Fruit fly (Drosophila melanogaster) whole organism, embryonic: ENCODE measurements around the gene grass.

Experiments
- Awh ChIP-seq: fragments of 200-800 bp; sonication (Bioruptor generic); IDR thresholded peaks from 2 replicates; pipeline ENCODE4, ENCODE4 v1.3.6; 2022; ENCODE audit warnings: missing biosample characterization, missing genetic modification characterization
- B-H1 ChIP-seq: fragments of 200-800 bp; sonication (Bioruptor generic); IDR thresholded peaks from 3 replicates; pipeline ENCODE4 v1.3.6; 2022; ENCODE audit warnings: missing biosample characterization, missing genetic modification characterization
- CG10321 ChIP-seq: fragments of 200-800 bp; sonication (Bioruptor generic); IDR thresholded peaks from 2 replicates; pipeline ENCODE4 v1.3.6; 2022; ENCODE audit warnings: missing biosample characterization, missing genetic modification characterization
- CG10979 ChIP-seq: fragments of 200-800 bp; sonication (Bioruptor generic); optimal IDR thresholded peaks from 2 replicates; lab custom pipeline; 2018; ENCODE audit warnings: missing biosample characterization, mild to moderate bottlenecking, missing genetic modification characterization, moderate library complexity
- CG11093 ChIP-seq: fragments of 200-800 bp; sonication (Bioruptor generic); IDR thresholded peaks from 3 replicates; pipeline ENCODE4 v1.3.6; 2022; ENCODE audit warnings: missing biosample characterization, missing genetic modification characterization
- CG11560 ChIP-seq: fragments of 200-800 bp; sonication (Bioruptor generic); IDR thresholded peaks from 3 replicates; pipeline ENCODE4 v1.3.6; 2022; ENCODE audit warnings: missing biosample characterization, missing genetic modification characterization
- CG12769 ChIP-seq: fragments of 200-800 bp; sonication (Bioruptor generic); optimal IDR thresholded peaks from 2 replicates; lab custom pipeline; 2019; ENCODE audit warnings: missing biosample characterization, mild to moderate bottlenecking, missing genetic modification characterization, moderate library complexity
- CG13894 ChIP-seq: fragments of 200-800 bp; sonication (Bioruptor generic); optimal IDR thresholded peaks from 3 replicates; lab custom pipeline; 2018; ENCODE audit warnings: missing biosample characterization, mild to moderate bottlenecking, missing genetic modification characterization, moderate library complexity
- CG17328 ChIP-seq: fragments of 200-800 bp; sonication (Bioruptor generic); IDR thresholded peaks from 2 replicates; pipeline ENCODE4 v1.3.6; 2022; ENCODE audit warnings: missing biosample characterization, missing genetic modification characterization
- CG18011 ChIP-seq: fragments of 200-800 bp; sonication (Bioruptor generic); optimal IDR thresholded peaks from 2 replicates; lab custom pipeline; 2017; ENCODE audit warnings: missing biosample characterization, missing genetic modification characterization, mild to moderate bottlenecking, moderate library complexity, missing genotype
- CG18764 ChIP-seq: fragments of 200-800 bp; sonication (Bioruptor generic); optimal IDR thresholded peaks from 3 replicates; lab custom pipeline; 2016; ENCODE audit warnings: missing biosample characterization, missing genetic modification characterization
- CG2199 ChIP-seq: fragments of 200-800 bp; sonication (Bioruptor generic); IDR thresholded peaks from 3 replicates; pipeline ENCODE4 v1.3.6; 2022; ENCODE audit warnings: missing biosample characterization, missing genetic modification characterization
- CG3726 ChIP-seq: fragments of 200-800 bp; sonication (Bioruptor generic); IDR thresholded peaks from 3 replicates; pipeline ENCODE4, ENCODE4 v1.3.6; 2022; ENCODE audit warnings: missing biosample characterization, missing genetic modification characterization
- CG3995 ChIP-seq: fragments of 200-800 bp; sonication (Bioruptor generic); optimal IDR thresholded peaks from 3 replicates; lab custom pipeline; 2016; ENCODE audit warnings: missing biosample characterization, missing genetic modification characterization
- CG4328 ChIP-seq: fragments of 200-800 bp; sonication (Bioruptor generic); optimal IDR thresholded peaks from 3 replicates; lab custom pipeline; 2017; ENCODE audit warnings: missing biosample characterization, missing genetic modification reagents, missing genetic modification characterization
- CG4854 ChIP-seq: fragments of 200-800 bp; sonication (Bioruptor generic); optimal IDR thresholded peaks from 2 replicates; lab custom pipeline; 2016; ENCODE audit warnings: missing biosample characterization, missing genetic modification characterization, inconsistent platforms
- CG6175 ChIP-seq: fragments of 200-800 bp; sonication (Bioruptor generic); IDR thresholded peaks from 3 replicates; pipeline ENCODE4 v1.3.6; 2022; ENCODE audit warnings: missing biosample characterization, missing genetic modification characterization
- CG9437 ChIP-seq: fragments of 200-800 bp; sonication (Bioruptor generic); optimal IDR thresholded peaks from 2 replicates; lab custom pipeline; 2018; ENCODE audit warnings: missing biosample characterization, mild to moderate bottlenecking, missing genetic modification characterization
- CG9817 ChIP-seq: fragments of 200-800 bp; sonication (Bioruptor generic); optimal IDR thresholded peaks from 2 replicates; lab custom pipeline; 2018; ENCODE audit warnings: missing biosample characterization, mild to moderate bottlenecking, missing genetic modification characterization, moderate library complexity
- Chrac-16 ChIP-seq: fragments of 200-800 bp; sonication (Bioruptor generic); optimal IDR thresholded peaks from 3 replicates; lab custom pipeline; 2016; ENCODE audit warnings: missing biosample characterization, missing genetic modification characterization
- CkIIα-i1 ChIP-seq: fragments of 200-800 bp; sonication (Bioruptor generic); IDR thresholded peaks from 2 replicates; pipeline ENCODE4 v1.3.6; 2022; ENCODE audit warnings: missing biosample characterization, missing genetic modification characterization
- Dbx ChIP-seq: fragments of 200-800 bp; sonication (Bioruptor generic); IDR thresholded peaks from 3 replicates; pipeline ENCODE4 v1.3.6; 2022; ENCODE audit warnings: missing biosample characterization, missing genetic modification characterization
- Dek ChIP-seq: fragments of 200-800 bp; sonication (Bioruptor generic); optimal IDR thresholded peaks from 3 replicates; lab custom pipeline; 2019; ENCODE audit warnings: missing biosample characterization, mild to moderate bottlenecking, missing genetic modification characterization, moderate library complexity
- Eip74EF ChIP-seq, 2 experiments: fragments of 200-800 bp in 1 of 2; fragments of >200 bp in 1 of 2; sonication (Bioruptor generic) in 1 of 2; optimal IDR thresholded peaks; 2 replicates each; lab custom pipeline; 2017 to 2019; ENCODE audit warnings: missing biosample characterization in 2 of 2, missing genetic modification characterization in 2 of 2, mild to moderate bottlenecking in 1 of 2, moderate library complexity in 1 of 2
- Fer1 ChIP-seq: fragments of 200-800 bp; sonication (Bioruptor generic); optimal IDR thresholded peaks from 2 replicates; lab custom pipeline; 2017; ENCODE audit warnings: missing biosample characterization, mild to moderate bottlenecking, missing genetic modification characterization
- Hmx ChIP-seq: fragments of 200-800 bp; sonication (Bioruptor generic); optimal IDR thresholded peaks from 2 replicates; lab custom pipeline; 2016; ENCODE audit warnings: missing biosample characterization, missing genetic modification characterization
- Kr ChIP-seq: fragments of 200-800 bp; sonication (Bioruptor generic); optimal IDR thresholded peaks from 2 replicates; lab custom pipeline; 2017; ENCODE audit warnings: missing biosample characterization, mild to moderate bottlenecking, missing genetic modification characterization
- Nf-YC ChIP-seq: fragments of 200-800 bp; optimal IDR thresholded peaks from 3 replicates; lab custom pipeline; 2019; ENCODE audit warnings: missing biosample characterization, mild to moderate bottlenecking, missing genetic modification characterization, moderate library complexity
- Spps ChIP-seq: fragments of 200-800 bp; sonication (Bioruptor generic); optimal IDR thresholded peaks from 2 replicates; lab custom pipeline; 2018; ENCODE audit warnings: missing biosample characterization, mild to moderate bottlenecking, missing genetic modification characterization
- disco-r ChIP-seq: fragments of 200-800 bp; sonication (Bioruptor generic); optimal IDR thresholded peaks from 2 replicates; lab custom pipeline; 2016; ENCODE audit warnings: missing biosample characterization, missing genetic modification characterization
- fd102C ChIP-seq: fragments of 200-800 bp; sonication (Bioruptor generic); optimal IDR thresholded peaks from 2 replicates; lab custom pipeline; 2018; ENCODE audit warnings: missing biosample characterization, mild to moderate bottlenecking, missing genetic modification characterization, moderate library complexity
- gsb-n ChIP-seq: fragments of 200-800 bp; sonication (Bioruptor generic); optimal IDR thresholded peaks from 3 replicates; lab custom pipeline; 2018; ENCODE audit warnings: missing biosample characterization, mild to moderate bottlenecking, missing genetic modification characterization
- h ChIP-seq: fragments of >200 bp; optimal IDR thresholded peaks from 2 replicates; lab custom pipeline; 2017
- her ChIP-seq: fragments of 200-800 bp; sonication (Bioruptor generic); optimal IDR thresholded peaks from 2 replicates; lab custom pipeline; 2016; ENCODE audit warnings: missing biosample characterization, missing genetic modification characterization
- insv ChIP-seq, 2 experiments: fragments of 200-800 bp; sonication (Bioruptor generic); optimal IDR thresholded peaks; 3 replicates each; lab custom pipeline; 2016 to 2018; ENCODE audit warnings: missing biosample characterization in 2 of 2, missing genetic modification characterization in 2 of 2
- kay ChIP-seq: fragments of 200-800 bp; sonication (Bioruptor generic); optimal IDR thresholded peaks from 2 replicates; lab custom pipeline; 2016; ENCODE audit warnings: missing biosample characterization, missing genetic modification characterization
- mam ChIP-seq: fragments of 200-800 bp; sonication (Bioruptor generic); optimal IDR thresholded peaks from 3 replicates; lab custom pipeline; 2016; ENCODE audit warnings: missing biosample characterization, missing genetic modification characterization
- sd ChIP-seq: fragments of 200-800 bp; sonication (Bioruptor generic); optimal IDR thresholded peaks from 3 replicates; lab custom pipeline; 2018; ENCODE audit warnings: missing biosample characterization, mild to moderate bottlenecking, missing genetic modification characterization, moderate library complexity
- sr ChIP-seq: fragments of 200-800 bp; sonication (Bioruptor generic); IDR thresholded peaks from 3 replicates; pipeline ENCODE4 v1.3.6; 2022; ENCODE audit warnings: missing biosample characterization, missing genetic modification characterization
- stwl ChIP-seq: fragments of 200-800 bp; sonication (Bioruptor generic); optimal IDR thresholded peaks from 3 replicates; lab custom pipeline; 2018; ENCODE audit warnings: missing biosample characterization, mild to moderate bottlenecking, missing genetic modification characterization, moderate library complexity
- sug ChIP-seq: fragments of 200-800 bp; optimal IDR thresholded peaks from 2 replicates; lab custom pipeline; 2019; ENCODE audit warnings: missing biosample characterization, mild to moderate bottlenecking, missing genetic modification characterization, moderate library complexity
- tin ChIP-seq: fragments of 200-800 bp; sonication (Bioruptor generic); optimal IDR thresholded peaks from 3 replicates; lab custom pipeline; 2016; ENCODE audit warnings: missing biosample characterization, missing genetic modification characterization
- tup ChIP-seq: fragments of 200-800 bp; sonication (Bioruptor generic); optimal IDR thresholded peaks from 2 replicates; lab custom pipeline; 2016; ENCODE audit warnings: missing biosample characterization, mild to moderate bottlenecking, missing genetic modification characterization, moderate library complexity
- twi ChIP-seq: fragments of 200-800 bp; optimal IDR thresholded peaks from 2 replicates; lab custom pipeline; 2019; ENCODE audit warnings: missing biosample characterization, mild to moderate bottlenecking, missing genetic modification characterization, moderate library complexity
- unc-4 ChIP-seq: fragments of 200-800 bp; sonication (Bioruptor generic); IDR thresholded peaks from 2 replicates; pipeline ENCODE4 v1.3.6; 2022; ENCODE audit warnings: missing biosample characterization, missing genetic modification characterization; ENCODE audit not compliant: partially characterized antibody
- vfl ChIP-seq: fragments of 200-800 bp; sonication (Bioruptor generic); optimal IDR thresholded peaks from 2 replicates; lab custom pipeline; 2016; ENCODE audit warnings: missing biosample characterization, missing genetic modification characterization
- wek ChIP-seq: fragments of 200-800 bp; sonication (Bioruptor generic); optimal IDR thresholded peaks from 3 replicates; lab custom pipeline; 2018; ENCODE audit warnings: missing biosample characterization, mild to moderate bottlenecking, missing genetic modification characterization, moderate library complexity
- yki ChIP-seq: fragments of >200 bp; optimal IDR thresholded peaks from 3 replicates; lab custom pipeline; 2018
- zfh1 ChIP-seq: fragments of 200-800 bp; sonication (Bioruptor generic); IDR thresholded peaks from 3 replicates; pipeline ENCODE4 v1.3.6; 2022; ENCODE audit warnings: missing biosample characterization, missing genetic modification characterization

grass gene

DNA sequence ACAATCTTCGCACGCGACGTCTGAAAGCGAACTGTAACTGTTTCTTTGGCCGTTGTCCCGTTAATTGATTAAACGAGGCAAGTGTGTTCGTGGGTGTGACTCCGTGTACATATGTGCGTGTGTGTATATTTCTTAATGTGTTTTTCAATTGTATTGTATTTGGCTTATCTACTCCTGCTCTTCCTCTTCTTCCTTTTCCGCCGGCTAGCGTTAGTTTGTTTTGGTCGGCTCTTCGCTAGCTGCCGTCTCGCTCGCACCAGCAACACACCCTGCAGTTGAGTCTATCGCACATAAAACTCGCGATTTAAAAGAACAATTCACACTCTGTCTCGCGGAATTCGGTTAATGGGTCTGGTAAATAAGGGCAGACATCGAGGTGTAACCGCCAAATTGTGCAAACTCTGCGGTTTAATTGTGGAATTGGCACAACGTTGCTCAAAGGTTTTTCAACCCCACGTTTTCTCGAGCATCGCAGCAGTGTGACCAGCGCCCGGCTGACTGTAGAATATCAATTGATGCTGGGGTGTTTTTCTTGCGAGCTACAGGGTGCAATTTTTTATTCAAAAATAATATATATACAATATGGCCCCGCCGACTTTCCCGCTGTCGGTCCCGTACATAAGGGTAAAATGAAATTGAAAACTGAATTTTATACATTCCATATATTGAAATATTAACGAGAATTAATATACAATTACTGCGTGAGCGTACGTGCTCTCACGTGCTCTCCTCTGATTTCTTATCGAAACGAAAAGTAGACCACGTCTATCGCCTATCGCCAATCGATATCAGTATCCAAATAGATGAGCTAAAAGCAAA lies 45.8 kb upstream of the grass start, which contains the start of the genes gb and CG5815 (continued):
- TF ChIP-seq tup = peak; percentile 84
- peak; percentile 86; the same call in 2 of the 3 replicates for TF ChIP-seq CG6175 (GFP tag; lab: Robert Waterston, UW)
- TF ChIP-seq Hmx (GFP tag; lab: Kevin White, UChicago) = peak; percentile 76
- TF ChIP-seq Nf-YC = peak; percentile 82
- TF ChIP-seq CG4854 = peak; percentile 85
- peak; percentile 38 for TF ChIP-seq disco-r (GFP tag; lab: Kevin White, UChicago)
- peak; percentile 25; the same call in 1 of the 3 replicates for TF ChIP-seq CG2199 (GFP tag; lab: Robert Waterston, UW)
- TF ChIP-seq mam (GFP tag; lab: Kevin White, UChicago) = peak; percentile 84
- TF ChIP-seq CG3726 (GFP tag; lab: Robert Waterston, UW) = peak; percentile 83; the same call in 2 of the 3 replicates
- TF ChIP-seq CG4328 = peak; percentile 85
- no peak for TF ChIP-seq CG12769 (tag; lab: Kevin White, UChicago)
- peak; percentile 86 for TF ChIP-seq Dek
- no peak for TF ChIP-seq sd
- TF ChIP-seq Awh (GFP tag; lab: Robert Waterston, UW) = 0 out of 2 replicates have a peak, but pooled peaks have one; percentile 63
- no peak for TF ChIP-seq wek
- TF ChIP-seq B-H1 (GFP tag; lab: Robert Waterston, UW) = peak; percentile 77
- TF ChIP-seq twi (tag; lab: Kevin White, UChicago) = peak; percentile 79
- TF ChIP-seq CG9817 = peak; percentile 91
- peak; percentile 80 for TF ChIP-seq CG18011 (GFP tag; lab: Kevin White, UChicago)
- TF ChIP-seq CG10321 (GFP tag; lab: Robert Waterston, UW) = peak; percentile 65
- no peak for TF ChIP-seq h (lab: Kevin White, UChicago)
- no peak for TF ChIP-seq CG13894 (tag; lab: Kevin White, UChicago)
- peak; percentile 95 for TF ChIP-seq tin (GFP tag; lab: Kevin White, UChicago)
- peak; percentile 85 for TF ChIP-seq CG18764 (GFP tag; lab: Kevin White, UChicago)
- TF ChIP-seq CG9437 (GFP tag; lab: Kevin White, UChicago) = peak; percentile 75
- TF ChIP-seq unc-4 (GFP tag; lab: Robert Waterston, UW) = peak; percentile 95
- TF ChIP-seq stwl (tag; lab: Kevin White, UChicago) = peak; percentile 84
- no peak for TF ChIP-seq fd102C
- no peak for TF ChIP-seq CkIIα-i1 (GFP tag; lab: Robert Waterston, UW)
- no peak for TF ChIP-seq Eip74EF (GFP tag; optimal IDR thresholded peaks at IDR 0.05; lab: Kevin White, UChicago)
- peak; percentile 91 for TF ChIP-seq vfl (GFP tag; lab: Kevin White, UChicago)
- peak; percentile 95 for TF ChIP-seq Dbx (GFP tag; lab: Robert Waterston, UW)
- TF ChIP-seq kay = peak; percentile 80
- peak; percentile 92 for TF ChIP-seq Fer1 (GFP tag; lab: Kevin White, UChicago)
- TF ChIP-seq CG11093 = peak; percentile 73
- TF ChIP-seq gsb-n (tag; lab: Kevin White, UChicago) = no peak
- peak; percentile 45 for TF ChIP-seq Spps (tag; lab: Kevin White, UChicago)
- peak; percentile 75; the same call in 2 of the 3 replicates for TF ChIP-seq CG11560 (tag; lab: Robert Waterston, UW)
- no peak for TF ChIP-seq yki (lab: Kevin White, UChicago)
- TF ChIP-seq her = peak; percentile 15
- TF ChIP-seq Kr (GFP tag; lab: Kevin White, UChicago) = no peak
- TF ChIP-seq insv (GFP tag; optimal IDR thresholded peaks at IDR 0.05; lab: Kevin White, UChicago) = peak in 1 of 2 experiments; percentile 65
- peak; percentile 83 for TF ChIP-seq CG10979 (tag; lab: Kevin White, UChicago)
- peak; percentile 93 for TF ChIP-seq zfh1 (GFP tag; lab: Robert Waterston, UW)
- TF ChIP-seq sr (GFP tag; lab: Robert Waterston, UW) = 0 out of 3 replicates have a peak, but pooled peaks have one; percentile 53
- TF ChIP-seq CG17328 (GFP tag; lab: Robert Waterston, UW) = peak; percentile 92
- no peak for TF ChIP-seq sug (tag; lab: Kevin White, UChicago)
- TF ChIP-seq CG3995 (GFP tag; lab: Kevin White, UChicago) = peak; percentile 53
- peak; percentile 93 for TF ChIP-seq Chrac-16 (GFP tag; lab: Kevin White, UChicago)
